Worm (Caenorhabditis elegans) whole organism, L2 larva: ENCODE results near the gene F47G3.1.

Experiments used
- C34F6.9 ChIP-seq: fragments of 150-350 bp; optimal IDR thresholded peaks from 2 replicates; lab custom pipeline; 2014; ENCODE audit warnings: missing biosample characterization, missing genetic modification characterization
- R02D3.7 ChIP-seq: fragments of 150-350 bp; optimal IDR thresholded peaks from 2 replicates; lab custom pipeline; 2014; ENCODE audit warnings: missing biosample characterization, missing genetic modification characterization
- ama-1 ChIP-seq: fragments of 150-350 bp; optimal IDR thresholded peaks from 2 replicates; lab custom pipeline; 2018; ENCODE audit warnings: inconsistent platforms
- dmd-4 ChIP-seq: sonication (generic microtip); optimal IDR thresholded peaks from 2 replicates; lab custom pipeline; 2017; ENCODE audit warnings: missing biosample characterization, missing genetic modification characterization
- elt-1 ChIP-seq: fragments of 150-350 bp; optimal IDR thresholded peaks from 2 replicates; lab custom pipeline; 2014; ENCODE audit warnings: missing biosample characterization, missing genetic modification characterization
- fos-1 ChIP-seq: fragments of 150-350 bp; optimal IDR thresholded peaks from 2 replicates; lab custom pipeline; 2014; ENCODE audit warnings: missing biosample characterization, missing genetic modification characterization
- gmeb-1 ChIP-seq: fragments of 150-350 bp; optimal IDR thresholded peaks from 2 replicates; lab custom pipeline; 2014; ENCODE audit warnings: missing biosample characterization, missing genetic modification characterization
- lin-39 ChIP-seq: fragments of 150-350 bp; optimal IDR thresholded peaks from 2 replicates; lab custom pipeline; 2014; ENCODE audit warnings: missing biosample characterization, missing genetic modification reagents, missing genetic modification characterization
- lsy-2 ChIP-seq, 2 experiments: fragments of 150-350 bp in 1 of 2; sonication (generic microtip) in 1 of 2; optimal IDR thresholded peaks; 2 replicates each; lab custom pipeline; 2014 to 2017; ENCODE audit warnings: missing biosample characterization in 2 of 2, missing genetic modification characterization in 2 of 2
- mbf-1 ChIP-seq: sonication (generic microtip); optimal IDR thresholded peaks from 2 replicates; lab custom pipeline; 2017; ENCODE audit warnings: missing biosample characterization, missing genetic modification characterization
- nhr-129 ChIP-seq: fragments of 150-350 bp; optimal IDR thresholded peaks from 2 replicates; lab custom pipeline; 2014; ENCODE audit warnings: missing biosample characterization, missing genetic modification characterization
- nhr-25 ChIP-seq: fragments of 150-350 bp; sonication (generic microtip); optimal IDR thresholded peaks from 3 replicates; lab custom pipeline; 2014; ENCODE audit warnings: missing biosample characterization, missing genetic modification characterization
- nhr-77 ChIP-seq: fragments of 150-350 bp; optimal IDR thresholded peaks from 2 replicates; lab custom pipeline; 2014; ENCODE audit warnings: missing biosample characterization, missing genetic modification characterization
- sma-9 ChIP-seq, 2 experiments: fragments of 150-350 bp in 1 of 2; sonication (generic microtip) in 1 of 2; optimal IDR thresholded peaks; 2 replicates each; lab custom pipeline; 2014 to 2016; ENCODE audit warnings: missing genetic modification characterization in 2 of 2, mild to moderate bottlenecking in 1 of 2, missing biosample characterization in 1 of 2, missing compliant biosample characterization in 1 of 2, missing genetic modification reagents in 1 of 2, moderate library complexity in 1 of 2
- unc-39 ChIP-seq: fragments of 150-350 bp; optimal IDR thresholded peaks from 2 replicates; lab custom pipeline; 2014; ENCODE audit warnings: missing biosample characterization, missing genetic modification characterization
- unc-55 ChIP-seq: fragments of 150-350 bp; sonication (generic microtip); optimal IDR thresholded peaks from 3 replicates; lab custom pipeline; 2014; ENCODE audit warnings: missing biosample characterization, missing genetic modification reagents, missing genetic modification characterization
- ztf-1 ChIP-seq: fragments of 200-800 bp; sonication (Bioruptor generic); conservative IDR thresholded peaks from 2 replicates; pipeline ENCODE4 v1.3.6; 2022; ENCODE audit warnings: missing genetic modification characterization, missing compliant biosample characterization
- ztf-4 ChIP-seq: fragments of 150-350 bp; optimal IDR thresholded peaks from 2 replicates; lab custom pipeline; 2014; ENCODE audit warnings: missing biosample characterization, missing genetic modification characterization

F47G3.1 gene

DNA sequence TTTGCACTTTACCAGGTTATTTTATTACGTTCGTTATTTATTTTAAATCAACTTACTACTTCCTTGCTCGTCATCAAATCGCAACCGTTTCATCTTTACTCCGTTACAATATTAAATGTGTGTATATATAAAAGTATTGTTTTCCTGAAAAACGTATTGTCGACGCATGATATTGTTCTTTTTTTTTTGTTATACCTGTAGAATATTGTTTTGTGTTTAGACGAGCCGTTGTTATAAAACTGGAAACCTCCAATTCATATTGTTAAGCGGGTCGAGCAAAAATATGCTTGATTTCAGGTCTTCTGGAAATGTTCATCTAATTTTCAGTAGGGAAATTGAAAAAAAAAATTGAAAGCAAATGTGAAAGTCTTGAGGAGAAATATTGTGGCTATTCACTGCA lies 53.3 kb downstream of the F47G3.1 start, which contains the start of gene gid-2:
gid-2 (minus strand) TSS at position 101 of the 400 bp plus-strand sequence.
- TF ChIP-seq dmd-4 (tag; lab: Kevin White, UChicago) (no peak), lin-39 (tag; lab: Kevin White, UChicago) (no peak), C34F6.9 (tag; lab: Kevin White, UChicago) (peak; percentile 5)

DNA sequence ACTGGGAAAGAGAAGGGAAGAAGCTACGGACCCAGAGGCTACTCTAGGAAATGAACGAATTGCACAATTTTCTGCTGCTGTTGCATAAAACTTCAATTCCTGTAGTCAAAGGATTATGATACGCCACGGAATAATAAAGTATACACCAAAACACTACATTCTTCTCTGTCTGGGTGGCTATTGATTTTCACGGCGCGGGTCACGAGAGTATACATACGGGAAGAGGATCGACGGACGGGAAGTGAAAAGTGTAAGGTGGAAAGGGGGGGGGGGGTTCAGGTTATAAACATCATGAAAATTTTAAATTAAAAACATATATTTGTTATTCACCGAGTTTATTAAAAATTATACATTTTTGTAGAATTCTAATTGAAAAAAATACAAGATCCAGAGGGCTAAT lies 53.8 kb downstream of the F47G3.1 start:
- peak; percentile 17 for TF ChIP-seq unc-55 (GFP tag; lab: Kevin White, UChicago)
- no peak for TF ChIP-seq elt-1 (tag; lab: Kevin White, UChicago)
- no peak for TF ChIP-seq ztf-1 (GFP tag; lab: Robert Waterston, UW)
- TF ChIP-seq lsy-2 (tag; optimal IDR thresholded peaks at IDR 0.05; lab: Kevin White, UChicago), result no peak
- TF ChIP-seq R02D3.7 (tag; lab: Kevin White, UChicago), result no peak
- TF ChIP-seq nhr-77, result no peak
- peak; percentile 4 for TF ChIP-seq nhr-129 (tag; lab: Kevin White, UChicago)
- no peak for TF ChIP-seq fos-1

ce11 chrX:2439728-2440127 lies 54.2 kb downstream of the F47G3.1 start:
- TF ChIP-seq sma-9 (GFP tag; optimal IDR thresholded peaks at IDR 0.05; lab: Kevin White, UChicago) (no peak), sma-9 (tag; optimal IDR thresholded peaks at IDR 0.05; lab: Kevin White, UChicago) (no peak), gmeb-1 (tag; lab: Kevin White, UChicago) (peak; percentile 16), ama-1 (lab: Kevin White, UChicago) (no peak), ztf-4 (tag; lab: Kevin White, UChicago) (no peak), nhr-129 (tag; lab: Kevin White, UChicago) (no peak), nhr-25 (tag; lab: Kevin White, UChicago) (no peak), unc-39 (tag; lab: Kevin White, UChicago) (no peak), mbf-1 (tag; lab: Kevin White, UChicago) (no peak), fos-1 (peak; percentile 81), unc-55 (GFP tag; lab: Kevin White, UChicago) (no peak)
- TF ChIP-seq, all 48 proteins: peak for 2

DNA sequence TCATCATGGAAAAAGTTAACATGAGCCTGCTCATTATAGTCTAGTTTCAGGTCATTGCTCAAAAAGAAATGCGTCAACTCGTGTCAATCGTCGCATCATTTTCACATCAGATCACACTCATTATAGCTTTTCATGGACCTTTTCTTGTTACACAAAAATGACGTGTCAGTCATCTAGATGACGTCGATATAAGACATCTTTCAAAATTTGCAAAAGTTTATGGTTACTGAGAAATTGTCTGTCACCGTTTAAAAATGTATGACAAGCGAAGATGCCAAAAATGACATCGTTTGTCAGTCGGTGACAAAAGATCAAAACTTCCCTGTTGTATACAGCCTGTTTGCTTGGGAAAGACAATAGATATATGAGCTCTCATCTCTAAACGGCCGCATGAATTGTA lies 55.6 kb downstream of the F47G3.1 start:
- peak; percentile 51 for TF ChIP-seq unc-55 (GFP tag; lab: Kevin White, UChicago)
- no peak for TF ChIP-seq fos-1
